Worm (Caenorhabditis elegans): ENCODE measurements around the gene F20G2.2.

The F20G2.2 gene

DNA sequence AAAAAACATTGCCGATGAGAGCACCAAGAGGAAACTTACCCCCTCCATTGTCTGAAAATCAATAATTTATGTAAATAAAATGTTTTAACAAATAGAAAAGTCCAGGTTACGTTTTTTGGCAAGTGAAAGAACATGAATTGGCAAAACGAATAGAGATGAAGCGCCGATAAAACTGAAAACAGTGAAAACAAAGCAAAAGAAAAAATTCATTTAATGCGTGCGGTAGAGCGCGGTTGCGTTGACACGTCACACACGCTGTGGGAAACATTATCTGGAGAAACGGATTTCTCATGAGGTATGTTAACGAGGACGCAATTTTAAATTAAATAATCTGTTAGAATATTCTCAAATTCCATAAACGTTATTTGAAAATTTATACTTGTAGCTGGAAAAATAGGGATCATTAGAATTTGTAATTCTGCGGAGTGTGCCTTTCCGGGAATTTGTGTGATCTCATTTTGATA is 41.0 kb downstream of the F20G2.2 start, which contains the start of gene zipt-9 (continued):
- TF ChIP-seq lir-3 (tag; optimal IDR thresholded peaks at IDR 0.05; ENCODE audit: poor library complexity) (peak; percentile 89), snu-23 (GFP tag; optimal IDR thresholded peaks at IDR 0.05) (peak; percentile 90), nhr-71 (tag; optimal IDR thresholded peaks at IDR 0.05) (peak; percentile 93)

DNA sequence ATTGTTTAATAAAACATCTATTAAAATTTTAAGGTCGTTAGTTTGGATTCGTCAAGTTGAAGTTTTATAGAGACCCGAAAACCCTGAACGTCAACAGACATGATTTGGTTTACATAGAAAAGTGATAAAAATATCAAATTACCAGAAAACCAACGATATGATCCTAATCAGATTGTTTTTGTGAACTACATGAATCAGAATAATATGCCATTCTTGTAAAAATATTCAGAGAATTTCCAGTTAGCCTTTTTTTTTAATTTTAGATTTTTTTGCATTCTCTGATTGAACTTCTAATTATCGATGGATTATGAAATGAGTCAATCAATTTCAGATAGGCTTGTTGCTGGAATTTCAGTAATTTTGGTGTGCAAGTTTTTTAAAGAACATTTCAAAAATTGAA is 45.1 kb downstream of the F20G2.2 start, which contains the start of gene srx-96:
Gene srx-96 (plus strand): TSS at position 301 of the 400 bp plus-strand sequence.
- TF ChIP-seq elt-2 (tag; optimal IDR thresholded peaks at IDR 0.05) (no peak), egl-13 (tag; optimal IDR thresholded peaks at IDR 0.05) (no peak), nhr-90 (tag; optimal IDR thresholded peaks at IDR 0.05; ENCODE audit: poor library complexity) (no peak), fos-1 (tag; optimal IDR thresholded peaks at IDR 0.05) (no peak), lin-15B (tag; optimal IDR thresholded peaks at IDR 0.05) (no peak), mep-1 (tag; optimal IDR thresholded peaks at IDR 0.05) (no peak), unc-86 (tag; optimal IDR thresholded peaks at IDR 0.05) (no peak), C34B4.2 (tag; optimal IDR thresholded peaks at IDR 0.05) (no peak), ets-5 (GFP tag; IDR thresholded peaks at IDR 0.05) (no peak), nhr-47 (tag; optimal IDR thresholded peaks at IDR 0.05) (no peak), nhr-76 (tag; optimal IDR thresholded peaks at IDR 0.05) (no peak), efl-3 (GFP tag; optimal IDR thresholded peaks at IDR 0.05) (no peak), ceh-8 (GFP tag; optimal IDR thresholded peaks at IDR 0.05) (no peak)

DNA sequence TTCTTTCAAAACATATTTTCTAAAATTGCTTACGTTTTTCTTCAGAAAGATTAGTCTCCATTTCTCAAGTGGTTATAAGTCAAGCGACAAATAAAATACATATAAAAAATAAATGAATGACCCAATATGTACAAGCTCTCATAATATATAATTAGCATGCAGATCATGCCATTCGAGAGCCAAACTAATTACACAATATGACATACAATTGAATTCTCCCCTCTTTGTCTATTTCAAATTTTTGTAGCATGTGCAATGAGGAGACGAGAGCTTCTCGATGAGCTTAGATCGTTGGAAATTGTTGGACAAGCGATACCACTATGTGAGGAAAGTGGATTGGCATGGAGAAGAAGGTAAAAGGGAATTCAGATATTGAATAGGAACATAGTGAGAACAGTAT is 48.9 kb downstream of the F20G2.2 start, which contains the start of gene hlh-34:
Gene hlh-34 (minus strand): TSS at position 101 of the 400 bp plus-strand sequence.
- TF ChIP-seq tbx-2 (tag; optimal IDR thresholded peaks at IDR 0.05) (no peak), nhr-19 (GFP tag; conservative IDR thresholded peaks at IDR 0.05) (no peak), snpc-4 (tag; optimal IDR thresholded peaks at IDR 0.05) (no peak), unc-30 (tag; optimal IDR thresholded peaks at IDR 0.05) (no peak), fos-1 (tag; optimal IDR thresholded peaks at IDR 0.05) (no peak)
